Worm (Caenorhabditis elegans) whole organism, L4 larva: Measurements from ENCODE around the gene abts-2.

Experiments used
- R02D3.7 ChIP-seq: fragments of 150-350 bp; sonication (generic microtip); optimal IDR thresholded peaks from 3 replicates; lab custom pipeline; 2014; ENCODE audit warnings: missing biosample characterization, missing genetic modification characterization
- Y5F2A.4 ChIP-seq: fragments of 200-800 bp; sonication (Bioruptor generic); optimal IDR thresholded peaks from 2 replicates; lab custom pipeline; 2018; ENCODE audit warnings: mild to moderate bottlenecking, missing genetic modification characterization, missing compliant biosample characterization
- ZK337.2 ChIP-seq: fragments of 200-800 bp; sonication (Bioruptor generic); IDR thresholded peaks from 2 replicates; pipeline ENCODE4 v1.3.6; 2022; ENCODE audit warnings: missing genetic modification reagents, missing genetic modification characterization, missing compliant biosample characterization
- aha-1 ChIP-seq: fragments of 150-350 bp; peaks from one replicate; lab custom pipeline; 2014; ENCODE audit warnings: missing biosample characterization, missing genetic modification characterization
- aly-2 ChIP-seq: sonication (generic microtip); optimal IDR thresholded peaks from 2 replicates; lab custom pipeline; 2018; ENCODE audit warnings: missing biosample characterization, missing genetic modification characterization
- attf-4 ChIP-seq: sonication (generic microtip); optimal IDR thresholded peaks from 3 replicates; lab custom pipeline; 2017; ENCODE audit warnings: missing biosample characterization, missing genetic modification characterization
- ceh-44 ChIP-seq: fragments of 200-800 bp; sonication (Bioruptor generic); IDR thresholded peaks from 2 replicates; pipeline ENCODE4 v1.3.6; 2022; ENCODE audit warnings: missing genetic modification reagents, missing genetic modification characterization, missing compliant biosample characterization
- cey-2 ChIP-seq: sonication (generic microtip); optimal IDR thresholded peaks from 3 replicates; lab custom pipeline; 2017; ENCODE audit warnings: missing genetic modification characterization, mild to moderate bottlenecking, missing compliant biosample characterization, antibody characterized with exemption, borderline replicate concordance; ENCODE audit not compliant: insufficient read depth
- daf-8 ChIP-seq: fragments of 200-800 bp; sonication (Bioruptor generic); IDR thresholded peaks from 2 replicates; pipeline ENCODE4 v1.3.6; 2022; ENCODE audit warnings: missing genetic modification characterization, missing compliant biosample characterization
- dmd-6 ChIP-seq: fragments of 200-800 bp; sonication (Bioruptor generic); IDR thresholded peaks from 2 replicates; pipeline ENCODE4 v1.3.6; 2022; ENCODE audit warnings: missing genetic modification reagents, missing genetic modification characterization, missing compliant biosample characterization
- dpl-1 ChIP-seq: fragments of 150-350 bp; optimal IDR thresholded peaks from 2 replicates; lab custom pipeline; 2014; ENCODE audit warnings: missing biosample characterization, missing genetic modification reagents, missing genetic modification characterization
- egl-27 ChIP-seq: sonication (generic microtip); optimal IDR thresholded peaks from 3 replicates; lab custom pipeline; 2017; ENCODE audit warnings: missing biosample characterization, missing genetic modification reagents, missing genetic modification characterization
- fkh-10 ChIP-seq: fragments of 150-350 bp; optimal IDR thresholded peaks from 2 replicates; lab custom pipeline; 2014; ENCODE audit warnings: missing biosample characterization, missing genetic modification reagents, missing genetic modification characterization
- gei-8 ChIP-seq: fragments of 200-800 bp; sonication (Bioruptor generic); optimal IDR thresholded peaks from 2 replicates; lab custom pipeline; 2018; ENCODE audit warnings: mild to moderate bottlenecking, missing genetic modification characterization, missing compliant biosample characterization
- hif-1 ChIP-seq, 2 experiments: sonication (generic microtip); optimal IDR thresholded peaks; 2 replicates each; lab custom pipeline; 2016 to 2017; ENCODE audit warnings: missing compliant biosample characterization in 2 of 2, missing genetic modification characterization in 2 of 2, missing genetic modification reagents in 2 of 2, missing genotype in 2 of 2, mild to moderate bottlenecking in 1 of 2
- hlh-11 ChIP-seq: fragments of 200-800 bp; sonication (Bioruptor generic); optimal IDR thresholded peaks from 2 replicates; lab custom pipeline; 2018; ENCODE audit warnings: mild to moderate bottlenecking, missing genetic modification characterization, missing compliant biosample characterization
- hmg-1.1 ChIP-seq: fragments of 200-800 bp; sonication (Bioruptor generic); IDR thresholded peaks from 2 replicates; pipeline ENCODE4 v1.3.6; 2022; ENCODE audit warnings: missing genetic modification reagents, missing genetic modification characterization, missing compliant biosample characterization
- jun-1 ChIP-seq: fragments of 150-350 bp; optimal IDR thresholded peaks from 2 replicates; lab custom pipeline; 2014; ENCODE audit warnings: missing biosample characterization, missing genetic modification reagents, missing genetic modification characterization
- lin-15B ChIP-seq: fragments of 150-350 bp; sonication (generic microtip); optimal IDR thresholded peaks from 3 replicates; lab custom pipeline; 2014; ENCODE audit warnings: missing biosample characterization, missing genetic modification characterization
- lin-39 ChIP-seq: fragments of 150-350 bp; optimal IDR thresholded peaks from 2 replicates; lab custom pipeline; 2014; ENCODE audit warnings: missing biosample characterization, missing genetic modification reagents, missing genetic modification characterization
- madf-5 ChIP-seq, 2 experiments: fragments of 200-800 bp; sonication (Bioruptor generic); IDR thresholded peaks; 2 replicates each; pipeline ENCODE4 v1.3.6; 2022; ENCODE audit warnings: missing compliant biosample characterization in 2 of 2, missing genetic modification characterization in 2 of 2
- madf-9 ChIP-seq: fragments of 200-800 bp; sonication (Bioruptor generic); conservative IDR thresholded peaks from 2 replicates; pipeline ENCODE4 v1.3.6; 2022; ENCODE audit warnings: missing genetic modification reagents, missing genetic modification characterization, missing compliant biosample characterization
- mdl-1 ChIP-seq, 2 experiments: fragments of 150-350 bp in 1 of 2; sonication (generic microtip) in 1 of 2; optimal IDR thresholded peaks; 2 replicates each; lab custom pipeline; 2014 to 2017; ENCODE audit warnings: missing biosample characterization in 2 of 2, missing genetic modification characterization in 2 of 2
- mxl-2 ChIP-seq: fragments of 200-800 bp; sonication (Bioruptor generic); conservative IDR thresholded peaks from 2 replicates; pipeline ENCODE4 v1.3.6; 2022; ENCODE audit warnings: missing genetic modification reagents, missing genetic modification characterization, missing compliant biosample characterization
- mxl-3 ChIP-seq: fragments of 200-800 bp; sonication (Bioruptor generic); optimal IDR thresholded peaks from 2 replicates; lab custom pipeline; 2018; ENCODE audit warnings: mild to moderate bottlenecking, missing genetic modification characterization, missing compliant biosample characterization
- nhr-102 ChIP-seq: sonication (generic microtip); optimal IDR thresholded peaks from 2 replicates; lab custom pipeline; 2016; ENCODE audit warnings: mild to moderate bottlenecking, missing genetic modification characterization, moderate library complexity, missing compliant biosample characterization
- nhr-11 ChIP-seq: fragments of 150-350 bp; optimal IDR thresholded peaks from 2 replicates; lab custom pipeline; 2014; ENCODE audit warnings: missing biosample characterization, missing genetic modification characterization
- nhr-111 ChIP-seq: fragments of 200-800 bp; sonication (Bioruptor generic); optimal IDR thresholded peaks from 2 replicates; lab custom pipeline; 2018; ENCODE audit warnings: mild to moderate bottlenecking, missing genetic modification characterization, missing compliant biosample characterization
- nhr-237 ChIP-seq: sonication (generic microtip); optimal IDR thresholded peaks from 2 replicates; lab custom pipeline; 2017; ENCODE audit warnings: missing biosample characterization, missing genetic modification characterization
- nhr-25 ChIP-seq: sonication (generic microtip); optimal IDR thresholded peaks from 2 replicates; lab custom pipeline; 2017; ENCODE audit warnings: missing genetic modification characterization, mild to moderate bottlenecking, missing compliant biosample characterization, antibody characterized with exemption, moderate library complexity, borderline replicate concordance; ENCODE audit not compliant: insufficient read depth
- nhr-28 ChIP-seq: fragments of 150-350 bp; optimal IDR thresholded peaks from 2 replicates; lab custom pipeline; 2014; ENCODE audit warnings: missing biosample characterization, missing genetic modification characterization
- nhr-48 ChIP-seq: sonication (generic microtip); optimal IDR thresholded peaks from 2 replicates; lab custom pipeline; 2016; ENCODE audit warnings: mild to moderate bottlenecking, missing genetic modification characterization, missing compliant biosample characterization
- nhr-76 ChIP-seq: fragments of 150-350 bp; optimal IDR thresholded peaks from 2 replicates; lab custom pipeline; 2014; ENCODE audit warnings: missing biosample characterization, missing genetic modification characterization
- nhr-77 ChIP-seq: fragments of 150-350 bp; optimal IDR thresholded peaks from 2 replicates; lab custom pipeline; 2014; ENCODE audit warnings: missing biosample characterization, missing genetic modification characterization
- pha-4 ChIP-seq, 2 experiments: fragments of 150-350 bp in 1 of 2; fragments of 200-800 bp in 1 of 2; sonication (Bioruptor generic) in 1 of 2; IDR thresholded peaks in 1 of 2; optimal IDR thresholded peaks in 1 of 2; 2 replicates each; pipeline versions ENCODE4 v1.3.6 to Lab custom; 2014 to 2022; ENCODE audit warnings: missing genetic modification characterization in 2 of 2, missing genetic modification reagents in 2 of 2, missing biosample characterization in 1 of 2, missing compliant biosample characterization in 1 of 2
- php-3 ChIP-seq: fragments of 200-800 bp; sonication (Bioruptor generic); IDR thresholded peaks from 2 replicates; pipeline ENCODE4 v1.3.6; 2022; ENCODE audit warnings: missing genetic modification reagents, missing genetic modification characterization, missing compliant biosample characterization
- pqm-1 ChIP-seq: sonication (generic microtip); optimal IDR thresholded peaks from 2 replicates; lab custom pipeline; 2017; ENCODE audit warnings: missing biosample characterization, missing genetic modification characterization
- set-16 ChIP-seq: fragments of 200-800 bp; sonication (Bioruptor generic); IDR thresholded peaks from 2 replicates; pipeline ENCODE4 v1.3.6; 2022; ENCODE audit warnings: missing genetic modification reagents, missing genetic modification characterization, missing compliant biosample characterization
- snpc-4 ChIP-seq: fragments of 150-350 bp; optimal IDR thresholded peaks from 2 replicates; lab custom pipeline; 2014; ENCODE audit warnings: missing biosample characterization, missing genetic modification characterization
- spr-1 ChIP-seq: sonication (generic microtip); optimal IDR thresholded peaks from 2 replicates; lab custom pipeline; 2016; ENCODE audit warnings: mild to moderate bottlenecking, missing genetic modification characterization, missing compliant biosample characterization
- spr-3 ChIP-seq: fragments of 200-800 bp; sonication (Bioruptor generic); optimal IDR thresholded peaks from 2 replicates; lab custom pipeline; 2018; ENCODE audit warnings: mild to moderate bottlenecking, missing genetic modification characterization, missing compliant biosample characterization
- unc-62 ChIP-seq, 3 experiments: fragments of 150-350 bp in 1 of 3; sonication (generic microtip); optimal IDR thresholded peaks in 2 of 3; peaks in 1 of 3; 1 replicate in 1 of 3; 2 replicates in 2 of 3; lab custom pipeline; 2014 to 2017; ENCODE audit warnings: missing biosample characterization in 3 of 3, missing genetic modification characterization in 3 of 3, missing genetic modification reagents in 3 of 3, missing genotype in 1 of 3
- zfp-2 ChIP-seq: sonication (generic microtip); optimal IDR thresholded peaks from 2 replicates; lab custom pipeline; 2016; ENCODE audit warnings: mild to moderate bottlenecking, missing genetic modification characterization, missing compliant biosample characterization
- zip-2 ChIP-seq: fragments of 150-350 bp; optimal IDR thresholded peaks from 2 replicates; lab custom pipeline; 2014; ENCODE audit warnings: missing biosample characterization, missing genetic modification characterization
- ztf-7 ChIP-seq: fragments of 150-350 bp; optimal IDR thresholded peaks from 2 replicates; lab custom pipeline; 2014; ENCODE audit warnings: missing biosample characterization, missing genetic modification characterization

abts-2 gene

ce11 chrX:11600488-11601106 lies 15.1 kb downstream of the abts-2 start:
- no peak for TF ChIP-seq nhr-77
- TF ChIP-seq nhr-102, result no peak
- TF ChIP-seq snpc-4 (tag; lab: Kevin White, UChicago), result no peak
- TF ChIP-seq daf-8 (GFP tag; lab: Robert Waterston, UW), result no peak
- peak in 1 of 2 experiments; percentile 91 for TF ChIP-seq unc-62 (GFP tag; optimal IDR thresholded peaks at IDR 0.05 in 1 of 2; lab: Kevin White, UChicago)
- TF ChIP-seq unc-62 (tag; optimal IDR thresholded peaks at IDR 0.05; lab: Kevin White, UChicago), result no peak
- no peak for TF ChIP-seq gei-8 (GFP tag; lab: Kevin White, UChicago)
- TF ChIP-seq hif-1 (tag; optimal IDR thresholded peaks at IDR 0.05; lab: Kevin White, UChicago), result no peak
- no peak for TF ChIP-seq lin-39
- TF ChIP-seq zip-2 (tag; lab: Kevin White, UChicago), result no peak
- no peak for TF ChIP-seq nhr-48 (tag; lab: Kevin White, UChicago)
- TF ChIP-seq nhr-25, result no peak
- TF ChIP-seq pha-4 (GFP tag; IDR thresholded peaks at IDR 0.05; lab: Robert Waterston, UW), result no peak
- no peak for TF ChIP-seq pha-4 (tag; optimal IDR thresholded peaks at IDR 0.05; lab: Kevin White, UChicago)
- no peak for TF ChIP-seq lin-15B (tag; lab: Kevin White, UChicago)
- TF ChIP-seq jun-1 (tag; lab: Kevin White, UChicago), result no peak
- no peak for TF ChIP-seq nhr-237 (tag; lab: Kevin White, UChicago)
- 0 out of 2 replicates have a peak, but pooled peaks have one; percentile 19 for TF ChIP-seq hmg-1.1 (GFP tag; lab: Robert Waterston, UW)

ce11 chrX:11603234-11604108 lies 18.0 kb downstream of the abts-2 start:
- TF ChIP-seq mxl-3 (GFP tag; lab: Kevin White, UChicago), result no peak
- no peak for TF ChIP-seq madf-9 (GFP tag; lab: Robert Waterston, UW)
- TF ChIP-seq nhr-25, result peak; percentile 50
- TF ChIP-seq aly-2, result no peak
- TF ChIP-seq pqm-1, result no peak
- TF ChIP-seq hlh-11 (tag; lab: Kevin White, UChicago), result peak; percentile 57
- TF ChIP-seq pha-4 (GFP tag; IDR thresholded peaks at IDR 0.05; lab: Robert Waterston, UW), result peak; percentile 47
- TF ChIP-seq pha-4 (tag; optimal IDR thresholded peaks at IDR 0.05; lab: Kevin White, UChicago), result no peak
- peak; percentile 70 for TF ChIP-seq spr-3 (GFP tag; lab: Kevin White, UChicago)
- 0 out of 2 replicates have a peak, but pooled peaks have one; percentile 14 for TF ChIP-seq set-16 (GFP tag; lab: Robert Waterston, UW)
- peak in 1 of 2 experiments; percentile 61 for TF ChIP-seq hif-1 (tag; optimal IDR thresholded peaks at IDR 0.05; lab: Kevin White, UChicago)
- TF ChIP-seq nhr-111 (GFP tag; lab: Kevin White, UChicago), result peak; percentile 54
- 0 out of 2 replicates have a peak, but pooled peaks have one; percentile 1 for TF ChIP-seq ZK337.2 (GFP tag; lab: Robert Waterston, UW)
- TF ChIP-seq dmd-6, result 0 out of 2 replicates have a peak, but pooled peaks have one; percentile 23
- TF ChIP-seq ztf-7 (tag; lab: Kevin White, UChicago), result no peak
- peak; percentile 12 for TF ChIP-seq dpl-1 (GFP tag; lab: Kevin White, UChicago)
- no peak for TF ChIP-seq madf-5 (GFP tag; IDR thresholded peaks at IDR 0.05; lab: Robert Waterston, UW)
- TF ChIP-seq cey-2 (tag; lab: Kevin White, UChicago), result no peak
- peak; percentile 4 for TF ChIP-seq Y5F2A.4
- TF ChIP-seq fkh-10 (GFP tag; lab: Kevin White, UChicago), result no peak
- no peak for TF ChIP-seq R02D3.7 (tag; lab: Kevin White, UChicago)
- no peak for TF ChIP-seq nhr-76 (tag; lab: Kevin White, UChicago)
- peak; percentile 64 for TF ChIP-seq spr-1 (tag; lab: Kevin White, UChicago)
- TF ChIP-seq php-3, result peak; percentile 25; the same call in 1 of the 2 replicates
- no peak for TF ChIP-seq egl-27
- no peak for TF ChIP-seq mdl-1 (tag; optimal IDR thresholded peaks at IDR 0.05; lab: Kevin White, UChicago)
- no peak for TF ChIP-seq attf-4
- TF ChIP-seq nhr-28 (tag; lab: Kevin White, UChicago), result no peak
- peak; percentile 93 for TF ChIP-seq aha-1 (tag; lab: Kevin White, UChicago)
- TF ChIP-seq ceh-44 (GFP tag; lab: Robert Waterston, UW), result no peak
- TF ChIP-seq nhr-11 (tag; lab: Kevin White, UChicago), result peak; percentile 40
- no peak for TF ChIP-seq mxl-2 (GFP tag; lab: Robert Waterston, UW)
- peak; percentile 25 for TF ChIP-seq zfp-2 (tag; lab: Kevin White, UChicago)
- 0 out of 2 replicates have a peak, but pooled peaks have one; percentile 33 for TF ChIP-seq hmg-1.1 (GFP tag; lab: Robert Waterston, UW)
